Fruit fly (Drosophila melanogaster) whole organism, prepupa: Measurements from ENCODE around the gene CG32369.
A peak's percentile ranks its signal among the peaks of the same experiment; 100 is the strongest.

ENCODE experiments used
- CG10631 ChIP-seq: fragments of 200-800 bp; sonication (Bioruptor generic); optimal IDR thresholded peaks from 2 replicates; lab custom pipeline; 2016; ENCODE audit warnings: missing biosample characterization, missing genetic modification characterization
- CG10669 ChIP-seq: fragments of 200-800 bp; sonication (Bioruptor generic); optimal IDR thresholded peaks from 3 replicates; lab custom pipeline; 2018; ENCODE audit warnings: missing biosample characterization, mild to moderate bottlenecking, missing genetic modification characterization, moderate library complexity
- CG11294 ChIP-seq: fragments of 200-800 bp; sonication (Bioruptor generic); IDR thresholded peaks from 2 replicates; pipeline ENCODE4 v1.3.6; 2022; ENCODE audit warnings: missing biosample characterization, missing genetic modification characterization
- CG11762 ChIP-seq: fragments of 200-800 bp; sonication (Bioruptor generic); optimal IDR thresholded peaks from 3 replicates; lab custom pipeline; 2016; ENCODE audit warnings: missing biosample characterization, missing genetic modification characterization; ENCODE audit not compliant: insufficient read depth
- CG15336 ChIP-seq: fragments of 200-800 bp; sonication (Bioruptor generic); IDR thresholded peaks from 2 replicates; pipeline ENCODE4 v1.3.6; 2022; ENCODE audit warnings: missing biosample characterization, missing genetic modification characterization
- CG1621 ChIP-seq: fragments of 200-800 bp; sonication (Bioruptor generic); optimal IDR thresholded peaks from 3 replicates; lab custom pipeline; 2018; ENCODE audit warnings: missing biosample characterization, mild to moderate bottlenecking, missing genetic modification characterization
- CG16779 ChIP-seq: fragments of 200-800 bp; sonication (Bioruptor generic); optimal IDR thresholded peaks from 3 replicates; lab custom pipeline; 2017; ENCODE audit warnings: missing biosample characterization, mild to moderate bottlenecking, missing genetic modification characterization
- CG3032 ChIP-seq: fragments of 200-800 bp; optimal IDR thresholded peaks from 2 replicates; lab custom pipeline; 2019; ENCODE audit warnings: missing biosample characterization, mild to moderate bottlenecking, missing genetic modification characterization, moderate library complexity
- CG32006 ChIP-seq: fragments of 200-800 bp; sonication (Bioruptor generic); optimal IDR thresholded peaks from 3 replicates; lab custom pipeline; 2017; ENCODE audit warnings: missing biosample characterization, mild to moderate bottlenecking, missing genetic modification characterization
- CG3919 ChIP-seq: fragments of 200-800 bp; sonication (Bioruptor generic); optimal IDR thresholded peaks from 3 replicates; lab custom pipeline; 2016; ENCODE audit warnings: missing biosample characterization, missing genetic modification characterization
- CG6163 ChIP-seq: fragments of 200-800 bp; sonication (Bioruptor generic); IDR thresholded peaks from 3 replicates; pipeline ENCODE4 v1.3.6; 2022; ENCODE audit warnings: missing biosample characterization, missing genetic modification characterization
- CG6276 ChIP-seq: fragments of 200-800 bp; sonication (Bioruptor generic); optimal IDR thresholded peaks from 2 replicates; lab custom pipeline; 2017; ENCODE audit warnings: missing biosample characterization, mild to moderate bottlenecking, missing genetic modification characterization
- CG6808 ChIP-seq: fragments of 200-800 bp; sonication (Bioruptor generic); optimal IDR thresholded peaks from 3 replicates; lab custom pipeline; 2017; ENCODE audit warnings: missing biosample characterization, missing genetic modification characterization, mild to moderate bottlenecking, moderate library complexity, missing genetic modification reagents
- CG6854 ChIP-seq: fragments of 200-800 bp; sonication (Bioruptor generic); optimal IDR thresholded peaks from 2 replicates; lab custom pipeline; 2017; ENCODE audit warnings: missing biosample characterization, mild to moderate bottlenecking, missing genetic modification characterization
- CG8119 ChIP-seq: fragments of 200-800 bp; sonication (Bioruptor generic); IDR thresholded peaks from 3 replicates; pipeline ENCODE4 v1.3.6; 2022; ENCODE audit warnings: missing biosample characterization, missing genetic modification characterization
- CG8632 ChIP-seq: fragments of 200-800 bp; sonication (Bioruptor generic); optimal IDR thresholded peaks from 3 replicates; lab custom pipeline; 2016; ENCODE audit warnings: missing biosample characterization, missing genetic modification characterization
- Eip93F ChIP-seq: fragments of 200-800 bp; sonication (Bioruptor generic); optimal IDR thresholded peaks from 2 replicates; lab custom pipeline; 2016; ENCODE audit warnings: missing biosample characterization, mild to moderate bottlenecking, missing genetic modification characterization
- Gug ChIP-seq: fragments of 200-800 bp; sonication (Bioruptor generic); IDR thresholded peaks from 2 replicates; pipeline ENCODE4 v1.3.6; 2022; ENCODE audit warnings: missing biosample characterization, missing genetic modification characterization
- Hr38 ChIP-seq: sonication (Bioruptor generic); optimal IDR thresholded peaks from 2 replicates; lab custom pipeline; 2016; ENCODE audit warnings: missing biosample characterization, missing genetic modification characterization
- Hr4 ChIP-seq: fragments of 200-800 bp; sonication (Bioruptor generic); optimal IDR thresholded peaks from 3 replicates; lab custom pipeline; 2016; ENCODE audit warnings: missing biosample characterization, missing genetic modification characterization
- Met ChIP-seq: fragments of 200-800 bp; sonication (Bioruptor generic); optimal IDR thresholded peaks from 3 replicates; lab custom pipeline; 2016; ENCODE audit warnings: missing biosample characterization, missing genetic modification characterization
- acj6 ChIP-seq: fragments of 200-800 bp; sonication (Bioruptor generic); optimal IDR thresholded peaks from 3 replicates; lab custom pipeline; 2016; ENCODE audit warnings: missing biosample characterization, missing genetic modification characterization
- cyc ChIP-seq: fragments of 200-800 bp; sonication (Bioruptor generic); optimal IDR thresholded peaks from 3 replicates; lab custom pipeline; 2016; ENCODE audit warnings: missing biosample characterization, missing genetic modification characterization
- dac ChIP-seq: fragments of 200-800 bp; sonication (Bioruptor generic); optimal IDR thresholded peaks from 2 replicates; lab custom pipeline; 2017; ENCODE audit warnings: missing biosample characterization, mild to moderate bottlenecking, missing genetic modification characterization
- eg ChIP-seq: fragments of 200-800 bp; sonication (Bioruptor generic); IDR thresholded peaks from 3 replicates; pipeline ENCODE4 v1.3.6; 2022; ENCODE audit warnings: missing biosample characterization, missing genetic modification characterization
- fd59A ChIP-seq: fragments of 200-800 bp; sonication (Bioruptor generic); optimal IDR thresholded peaks from 2 replicates; lab custom pipeline; 2017; ENCODE audit warnings: missing biosample characterization, mild to moderate bottlenecking, missing genetic modification characterization, missing genetic modification reagents
- fd85E ChIP-seq: fragments of 200-800 bp; sonication (Bioruptor generic); optimal IDR thresholded peaks from 3 replicates; lab custom pipeline; 2016; ENCODE audit warnings: missing biosample characterization, missing genetic modification characterization
- fkh ChIP-seq: fragments of 200-800 bp; sonication (Bioruptor generic); optimal IDR thresholded peaks from 3 replicates; lab custom pipeline; 2017; ENCODE audit warnings: missing biosample characterization, mild to moderate bottlenecking, missing genetic modification characterization, moderate library complexity
- lz ChIP-seq: fragments of 200-800 bp; sonication (Bioruptor generic); optimal IDR thresholded peaks from 3 replicates; lab custom pipeline; 2016; ENCODE audit warnings: missing biosample characterization, missing genetic modification characterization
- salr ChIP-seq, 2 experiments: fragments of 200-800 bp; sonication (Bioruptor generic); optimal IDR thresholded peaks; 3 replicates each; lab custom pipeline; 2016 to 2018; ENCODE audit warnings: missing biosample characterization in 2 of 2, missing genetic modification characterization in 2 of 2, mild to moderate bottlenecking in 1 of 2
- ss ChIP-seq, 2 experiments: fragments of 200-800 bp; sonication (Bioruptor generic); optimal IDR thresholded peaks; 2 replicates in 1 of 2; 3 replicates in 1 of 2; lab custom pipeline; 2017 to 2018; ENCODE audit warnings: mild to moderate bottlenecking in 2 of 2, missing biosample characterization in 2 of 2, missing genetic modification characterization in 2 of 2, moderate library complexity in 1 of 2
- svp ChIP-seq: fragments of 200-800 bp; sonication (Bioruptor generic); peaks from one replicate; lab custom pipeline; 2016; ENCODE audit warnings: missing biosample characterization, missing genetic modification characterization
- vri ChIP-seq: fragments of 200-800 bp; sonication (Bioruptor generic); optimal IDR thresholded peaks from 3 replicates; lab custom pipeline; 2016; ENCODE audit warnings: missing biosample characterization, mild to moderate bottlenecking, missing genetic modification characterization

CG32369 gene

dm6 chr3L:7844016-7844415, 34.4 kb upstream of the CG32369 start:
- 0 out of 3 replicates have a peak, but pooled peaks have one; percentile 31 for TF ChIP-seq eg (GFP tag; lab: Robert Waterston, UW)
- TF ChIP-seq Met (GFP tag; lab: Kevin White, UChicago) = no peak
- TF ChIP-seq CG6854 = no peak
- TF ChIP-seq acj6 (GFP tag; lab: Kevin White, UChicago) = no peak
- peak in 1 of 2 experiments; percentile 3 for TF ChIP-seq salr (GFP tag; optimal IDR thresholded peaks at IDR 0.05; lab: Kevin White, UChicago)

dm6 chr3L:7842537-7842936, 32.9 kb upstream of the CG32369 start:
- TF ChIP-seq fkh (GFP tag; lab: Kevin White, UChicago) (peak; percentile 30), cyc (GFP tag; lab: Kevin White, UChicago) (no peak)
- TF ChIP-seq, all 60 proteins: peak for 1

dm6 chr3L:7842117-7842516, 32.5 kb upstream of the CG32369 start:
- no peak for TF ChIP-seq CG10631 (GFP tag; lab: Kevin White, UChicago)
- TF ChIP-seq ss (GFP tag; optimal IDR thresholded peaks at IDR 0.05; lab: Kevin White, UChicago) = no peak
- no peak for TF ChIP-seq CG6808 (GFP tag; lab: Kevin White, UChicago)
- TF ChIP-seq vri = no peak
- no peak for TF ChIP-seq CG3919 (GFP tag; lab: Kevin White, UChicago)
- no peak for TF ChIP-seq CG11762 (GFP tag; lab: Kevin White, UChicago)
- TF ChIP-seq Met (GFP tag; lab: Kevin White, UChicago) = no peak
- TF ChIP-seq fd85E (GFP tag; lab: Kevin White, UChicago) = no peak
- TF ChIP-seq CG3032 (tag; lab: Kevin White, UChicago) = no peak
- TF ChIP-seq CG1621 = no peak

dm6 chr3L:7841254-7841964, 31.8 kb upstream of the CG32369 start:
- TF ChIP-seq CG8119 (GFP tag; lab: Robert Waterston, UW) (peak; percentile 42; the same call in 1 of the 3 replicates), CG10669 (GFP tag; lab: Kevin White, UChicago) (no peak), fd59A (GFP tag; lab: Kevin White, UChicago) (no peak), Gug (GFP tag; lab: Robert Waterston, UW) (peak; percentile 61), CG15336 (GFP tag; lab: Robert Waterston, UW) (peak; percentile 50; the same call in 1 of the 2 replicates), CG6163 (GFP tag; lab: Robert Waterston, UW) (0 out of 3 replicates have a peak, but pooled peaks have one; percentile 25), CG32006 (GFP tag; lab: Kevin White, UChicago) (peak; percentile 49), fkh (GFP tag; lab: Kevin White, UChicago) (peak; percentile 79), CG3919 (GFP tag; lab: Kevin White, UChicago) (peak; percentile 15), CG11294 (GFP tag; lab: Robert Waterston, UW) (0 out of 2 replicates have a peak, but pooled peaks have one; percentile 23), eg (GFP tag; lab: Robert Waterston, UW) (peak; percentile 74), svp (GFP tag; lab: Kevin White, UChicago) (no peak), Hr4 (GFP tag; lab: Kevin White, UChicago) (peak; percentile 30)

dm6 chr3L:7838374-7838773, 28.7 kb upstream of the CG32369 start:
- TF ChIP-seq eg (GFP tag; lab: Robert Waterston, UW) (no peak), CG8632 (GFP tag; lab: Kevin White, UChicago) (no peak), CG8119 (GFP tag; lab: Robert Waterston, UW) (no peak), CG16779 (tag; lab: Kevin White, UChicago) (no peak), Eip93F (no peak), CG10669 (GFP tag; lab: Kevin White, UChicago) (no peak), fd85E (GFP tag; lab: Kevin White, UChicago) (no peak), CG15336 (GFP tag; lab: Robert Waterston, UW) (no peak), CG1621 (no peak), CG6276 (GFP tag; lab: Kevin White, UChicago) (no peak), dac (GFP tag; lab: Kevin White, UChicago) (no peak), Met (GFP tag; lab: Kevin White, UChicago) (no peak), Hr38 (GFP tag; lab: Kevin White, UChicago) (no peak), Hr4 (GFP tag; lab: Kevin White, UChicago) (no peak), lz (GFP tag; lab: Kevin White, UChicago) (no peak)
